Worm (Caenorhabditis elegans) whole organism, L4 larva: ENCODE data around the gene clec-1.
"Not testable (repeated sequence)": the region's sequence is repeated elsewhere in the genome, so short reads cannot be mapped to it uniquely, and the experiment has no call there.

ENCODE experiments used
- F26F4.8 ChIP-seq: fragments of 200-800 bp; sonication (Bioruptor generic); conservative IDR thresholded peaks from 2 replicates; pipeline ENCODE4 v1.3.6; 2022; ENCODE audit warnings: missing genetic modification characterization, missing compliant biosample characterization
- ZK546.5 ChIP-seq, 2 experiments: sonication (generic microtip); optimal IDR thresholded peaks; 2 replicates each; lab custom pipeline; 2017; ENCODE audit warnings: missing biosample characterization in 2 of 2, missing genetic modification characterization in 2 of 2
- aha-1 ChIP-seq: fragments of 150-350 bp; peaks from one replicate; lab custom pipeline; 2014; ENCODE audit warnings: missing biosample characterization, missing genetic modification characterization
- ama-1 ChIP-seq: fragments of 150-350 bp; optimal IDR thresholded peaks from 2 replicates; lab custom pipeline; 2014; ENCODE audit warnings: inconsistent platforms, mixed read lengths
- attf-4 ChIP-seq: sonication (generic microtip); optimal IDR thresholded peaks from 3 replicates; lab custom pipeline; 2017; ENCODE audit warnings: missing biosample characterization, missing genetic modification characterization
- daf-16 ChIP-seq, 3 experiments: sonication (generic microtip); optimal IDR thresholded peaks; 2 replicates each; lab custom pipeline; 2016 to 2017; ENCODE audit warnings: missing genetic modification characterization in 3 of 3, missing genetic modification reagents in 3 of 3, mild to moderate bottlenecking in 2 of 3, missing compliant biosample characterization in 2 of 3, missing biosample characterization in 1 of 3, moderate library complexity in 1 of 3
- egl-43 ChIP-seq: fragments of 200-800 bp; sonication (Bioruptor generic); IDR thresholded peaks from 2 replicates; pipeline ENCODE4 v1.3.6; 2022; ENCODE audit warnings: missing genetic modification reagents, missing genetic modification characterization, missing compliant biosample characterization
- fkh-10 ChIP-seq: fragments of 150-350 bp; optimal IDR thresholded peaks from 2 replicates; lab custom pipeline; 2014; ENCODE audit warnings: missing biosample characterization, missing genetic modification reagents, missing genetic modification characterization
- gei-8 ChIP-seq: fragments of 200-800 bp; sonication (Bioruptor generic); optimal IDR thresholded peaks from 2 replicates; lab custom pipeline; 2018; ENCODE audit warnings: mild to moderate bottlenecking, missing genetic modification characterization, missing compliant biosample characterization
- hlh-11 ChIP-seq: fragments of 200-800 bp; sonication (Bioruptor generic); optimal IDR thresholded peaks from 2 replicates; lab custom pipeline; 2018; ENCODE audit warnings: mild to moderate bottlenecking, missing genetic modification characterization, missing compliant biosample characterization
- hmg-1.1 ChIP-seq: fragments of 200-800 bp; sonication (Bioruptor generic); IDR thresholded peaks from 2 replicates; pipeline ENCODE4 v1.3.6; 2022; ENCODE audit warnings: missing genetic modification reagents, missing genetic modification characterization, missing compliant biosample characterization
- lin-1 ChIP-seq: fragments of 200-800 bp; sonication (Bioruptor generic); IDR thresholded peaks from 2 replicates; pipeline ENCODE4 v1.3.6; 2022; ENCODE audit warnings: missing genetic modification reagents, missing genetic modification characterization, missing compliant biosample characterization
- lin-13 ChIP-seq: fragments of 150-350 bp; optimal IDR thresholded peaks from 2 replicates; lab custom pipeline; 2014; ENCODE audit warnings: missing biosample characterization, missing genetic modification reagents, missing genetic modification characterization
- mdl-1 ChIP-seq, 2 experiments: fragments of 150-350 bp in 1 of 2; sonication (generic microtip) in 1 of 2; optimal IDR thresholded peaks; 2 replicates each; lab custom pipeline; 2014 to 2017; ENCODE audit warnings: missing biosample characterization in 2 of 2, missing genetic modification characterization in 2 of 2
- mdt-29 ChIP-seq: fragments of 200-800 bp; sonication (Bioruptor generic); IDR thresholded peaks from 2 replicates; pipeline ENCODE4 v1.3.6; 2022; ENCODE audit warnings: missing genetic modification reagents, missing genetic modification characterization, missing compliant biosample characterization
- mxl-3 ChIP-seq: fragments of 200-800 bp; sonication (Bioruptor generic); optimal IDR thresholded peaks from 2 replicates; lab custom pipeline; 2018; ENCODE audit warnings: mild to moderate bottlenecking, missing genetic modification characterization, missing compliant biosample characterization
- nhr-25 ChIP-seq: sonication (generic microtip); optimal IDR thresholded peaks from 2 replicates; lab custom pipeline; 2017; ENCODE audit warnings: missing genetic modification characterization, mild to moderate bottlenecking, missing compliant biosample characterization, antibody characterized with exemption, moderate library complexity, borderline replicate concordance; ENCODE audit not compliant: insufficient read depth
- nhr-28 ChIP-seq: fragments of 150-350 bp; optimal IDR thresholded peaks from 2 replicates; lab custom pipeline; 2014; ENCODE audit warnings: missing biosample characterization, missing genetic modification characterization
- nhr-41 ChIP-seq: fragments of 200-800 bp; sonication (Bioruptor generic); IDR thresholded peaks from 2 replicates; pipeline ENCODE4 v1.3.6; 2022; ENCODE audit warnings: missing genetic modification reagents, missing genetic modification characterization, missing compliant biosample characterization
- nhr-42 ChIP-seq: fragments of 200-800 bp; sonication (Bioruptor generic); IDR thresholded peaks from 2 replicates; pipeline ENCODE4 v1.3.6; 2022; ENCODE audit warnings: missing genetic modification characterization, missing compliant biosample characterization
- nhr-6 ChIP-seq: fragments of 150-350 bp; optimal IDR thresholded peaks from 2 replicates; lab custom pipeline; 2014; ENCODE audit warnings: missing biosample characterization, missing genetic modification characterization
- nhr-76 ChIP-seq: fragments of 150-350 bp; optimal IDR thresholded peaks from 2 replicates; lab custom pipeline; 2014; ENCODE audit warnings: missing biosample characterization, missing genetic modification characterization
- php-3 ChIP-seq: fragments of 200-800 bp; sonication (Bioruptor generic); IDR thresholded peaks from 2 replicates; pipeline ENCODE4 v1.3.6; 2022; ENCODE audit warnings: missing genetic modification reagents, missing genetic modification characterization, missing compliant biosample characterization
- pqm-1 ChIP-seq: sonication (generic microtip); optimal IDR thresholded peaks from 2 replicates; lab custom pipeline; 2017; ENCODE audit warnings: missing biosample characterization, missing genetic modification characterization
- saeg-2 ChIP-seq: fragments of 200-800 bp; sonication (Bioruptor generic); IDR thresholded peaks from 2 replicates; pipeline ENCODE4 v1.3.6; 2022; ENCODE audit warnings: missing genetic modification reagents, missing genetic modification characterization, missing compliant biosample characterization
- snpc-4 ChIP-seq: fragments of 150-350 bp; optimal IDR thresholded peaks from 2 replicates; lab custom pipeline; 2014; ENCODE audit warnings: missing biosample characterization, missing genetic modification characterization
- unc-62 ChIP-seq, 3 experiments: fragments of 150-350 bp in 1 of 3; sonication (generic microtip); optimal IDR thresholded peaks in 2 of 3; peaks in 1 of 3; 1 replicate in 1 of 3; 2 replicates in 2 of 3; lab custom pipeline; 2014 to 2017; ENCODE audit warnings: missing biosample characterization in 3 of 3, missing genetic modification characterization in 3 of 3, missing genetic modification reagents in 3 of 3, missing genotype in 1 of 3
- zag-1 ChIP-seq: fragments of 150-350 bp; optimal IDR thresholded peaks from 2 replicates; lab custom pipeline; 2014; ENCODE audit warnings: missing biosample characterization, missing genetic modification characterization

The clec-1 gene

ce11 chrV:5699835-5700441, at the start of gene clec-1:
TSS of gene clec-1 (plus strand) at chrV:5700154.
- TF ChIP-seq zag-1 = no peak
- TF ChIP-seq nhr-28 (tag; lab: Kevin White, UChicago) = peak; percentile 23
- peak; percentile 34 for TF ChIP-seq mxl-3 (GFP tag; lab: Kevin White, UChicago)
- TF ChIP-seq hlh-11 = peak; percentile 12
- peak; percentile 52 for TF ChIP-seq ama-1 (lab: Kevin White, UChicago)
- peak in 1 of 2 experiments; percentile 22 for TF ChIP-seq mdl-1 (tag; optimal IDR thresholded peaks at IDR 0.05; lab: Kevin White, UChicago)
- TF ChIP-seq lin-13 (GFP tag; lab: Kevin White, UChicago) = no peak
- TF ChIP-seq F26F4.8 = no peak

ce11 chrV:5651905-5652304, 48.0 kb upstream of the clec-1 start:
- TF ChIP-seq egl-43 (GFP tag; lab: Robert Waterston, UW) = no peak
- no peak for TF ChIP-seq F26F4.8
- no peak for TF ChIP-seq nhr-42 (GFP tag; lab: Robert Waterston, UW)
- no peak for TF ChIP-seq lin-1 (GFP tag; lab: Robert Waterston, UW)
- no peak for TF ChIP-seq attf-4 (tag; lab: Kevin White, UChicago)
- TF ChIP-seq snpc-4 (tag; lab: Kevin White, UChicago) = no peak
- no peak for TF ChIP-seq php-3
- no peak for TF ChIP-seq gei-8
- no peak for TF ChIP-seq hmg-1.1
- TF ChIP-seq aha-1 = no peak
- TF ChIP-seq fkh-10 (GFP tag; lab: Kevin White, UChicago) = no peak
- TF ChIP-seq nhr-76 (tag; lab: Kevin White, UChicago) = no peak
- TF ChIP-seq, all 104 proteins: peak for 0

ce11 chrV:5653990-5654499, 45.9 kb upstream of the clec-1 start, which contains the start of gene hex-2:
TSS of gene hex-2 (plus strand) at chrV:5654449.
- TF ChIP-seq unc-62 (GFP tag; optimal IDR thresholded peaks at IDR 0.05 in 1 of 2; lab: Kevin White, UChicago) (peak in 1 of 2 experiments; percentile 33), unc-62 (tag; optimal IDR thresholded peaks at IDR 0.05; lab: Kevin White, UChicago) (no peak), daf-16 (GFP tag; optimal IDR thresholded peaks at IDR 0.05; lab: Kevin White, UChicago) (no peak), daf-16 (tag; optimal IDR thresholded peaks at IDR 0.05; lab: Kevin White, UChicago) (peak; percentile 55), nhr-28 (tag; lab: Kevin White, UChicago) (peak; percentile 37), nhr-6 (tag; lab: Kevin White, UChicago) (peak; percentile 27), saeg-2 (GFP tag; lab: Robert Waterston, UW) (no peak), pqm-1 (peak; percentile 88), nhr-42 (GFP tag; lab: Robert Waterston, UW) (no peak)
- TF ChIP-seq, all 104 proteins: peak for 5

- TF ChIP-seq ZK546.5 (tag; optimal IDR thresholded peaks at IDR 0.05; lab: Kevin White, UChicago) (no peak), php-3 (no peak), unc-62 (GFP tag; optimal IDR thresholded peaks at IDR 0.05 in 1 of 2; lab: Kevin White, UChicago) (no peak), unc-62 (tag; optimal IDR thresholded peaks at IDR 0.05; lab: Kevin White, UChicago) (no peak), nhr-41 (GFP tag; lab: Robert Waterston, UW) (no peak), mdt-29 (no peak), nhr-25 (no peak)
- TF ChIP-seq, all 104 proteins: peak for 0
Observed at ce11 chrV:5660604-5661209, 39.2 kb upstream of the clec-1 start, which contains the start of the genes mut-14 and C14C11.2. TSS of gene mut-14 (minus strand) at chrV:5660704. TSS of gene C14C11.2 (plus strand) at chrV:5661159.

- not testable (repeated sequence) for TF ChIP-seq mdt-29; unc-62 (GFP tag; optimal IDR thresholded peaks at IDR 0.05 in 1 of 2; lab: Kevin White, UChicago); unc-62 (tag; optimal IDR thresholded peaks at IDR 0.05; lab: Kevin White, UChicago); nhr-6 (tag; lab: Kevin White, UChicago)
Observed at ce11 chrV:5663317-5663716, 36.6 kb upstream of the clec-1 start, which contains the start of gene C14C11.1. TSS of gene C14C11.1 (plus strand) at chrV:5663617.
